Worm (Caenorhabditis elegans): ENCODE results near the gene gst-23.

The gst-23 gene

DNA sequence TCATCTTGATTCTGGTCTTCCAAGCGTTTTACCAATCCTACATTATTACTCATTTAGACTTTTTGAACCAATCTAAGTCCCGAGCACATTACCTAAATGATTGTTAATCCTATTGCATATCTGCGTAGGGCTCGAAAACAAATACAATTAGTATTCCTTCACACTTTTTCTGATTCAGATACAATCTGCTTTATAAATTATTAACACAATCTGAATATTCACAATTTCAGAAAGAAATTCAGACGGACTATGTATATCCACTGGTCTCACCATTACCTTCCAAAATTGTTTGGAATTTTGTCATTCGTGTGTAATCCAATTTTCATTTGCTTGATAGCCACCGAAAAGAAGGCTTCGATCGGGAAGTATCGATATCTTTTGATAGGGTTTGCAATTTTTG lies 1.9 kb upstream of the gst-23 start, which contains the start of gene srj-11:
Gene srj-11 (plus strand): TSS at position 250 of the 400 bp plus-strand sequence.
- TF ChIP-seq C34F6.9 (tag; optimal IDR thresholded peaks at IDR 0.05) = no peak
- no peak for TF ChIP-seq alr-1 (tag; optimal IDR thresholded peaks at IDR 0.05)
- no peak for TF ChIP-seq sem-4 (tag; optimal IDR thresholded peaks at IDR 0.05)
- TF ChIP-seq nhr-11 (tag; optimal IDR thresholded peaks at IDR 0.05) = no peak
- TF ChIP-seq lsy-2 (tag; optimal IDR thresholded peaks at IDR 0.05) = no peak
- TF ChIP-seq elt-1 (tag; optimal IDR thresholded peaks at IDR 0.05) = no peak

ce11 chrV:3244703-3245102 lies 1.6 kb downstream of the gst-23 start, which contains the start of gene srj-7:
Gene srj-7, plus strand, starts transcription at chrV:3245003.
- TF ChIP-seq ztf-11 (tag; optimal IDR thresholded peaks at IDR 0.05) = no peak
- TF ChIP-seq F13H6.1 (tag; optimal IDR thresholded peaks at IDR 0.05) = no peak
- no peak for TF ChIP-seq nhr-10 (tag; optimal IDR thresholded peaks at IDR 0.05)
- TF ChIP-seq sma-3 (GFP tag; optimal IDR thresholded peaks at IDR 0.05) = no peak
- TF ChIP-seq nhr-12 (tag; optimal IDR thresholded peaks at IDR 0.05) = no peak
- TF ChIP-seq zag-1 (tag; optimal IDR thresholded peaks at IDR 0.05) = no peak
- no peak for TF ChIP-seq fos-1 (tag; optimal IDR thresholded peaks at IDR 0.05)
- no peak for TF ChIP-seq nhr-6 (tag; optimal IDR thresholded peaks at IDR 0.05)
- TF ChIP-seq sma-9 (GFP tag; optimal IDR thresholded peaks at IDR 0.05) = no peak
- TF ChIP-seq sma-9 (tag; optimal IDR thresholded peaks at IDR 0.05) = no peak
- no peak for TF ChIP-seq R02D3.7 (tag; optimal IDR thresholded peaks at IDR 0.05)
- no peak for TF ChIP-seq snpc-4 (tag; optimal IDR thresholded peaks at IDR 0.05)
- TF ChIP-seq lin-39 (tag; optimal IDR thresholded peaks at IDR 0.05) = no peak
- TF ChIP-seq ZK546.5 (tag; optimal IDR thresholded peaks at IDR 0.05) = no peak

DNA sequence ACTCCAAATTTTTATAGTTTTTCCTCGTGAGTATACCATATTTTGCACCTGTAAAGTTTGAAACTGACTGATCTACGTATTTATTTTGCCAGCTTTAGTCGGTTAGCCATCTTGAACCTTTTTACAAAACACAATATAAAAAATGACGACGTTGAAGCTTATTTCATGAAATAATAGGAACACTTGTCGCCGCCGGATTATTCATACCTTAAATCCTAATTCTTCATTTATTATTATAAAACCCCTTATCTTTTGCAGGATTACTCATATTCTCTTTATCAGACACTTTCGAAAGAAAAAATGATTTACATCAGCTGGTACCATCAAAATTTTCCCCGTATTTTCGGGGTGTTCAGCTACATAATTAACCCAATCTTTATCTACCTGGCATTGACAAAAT lies 4.4 kb downstream of the gst-23 start, which contains the start of gene srj-8:
Gene srj-8 (plus strand): TSS at position 301 of the 400 bp plus-strand sequence.
- no peak for TF ChIP-seq fos-1 (tag; optimal IDR thresholded peaks at IDR 0.05)
- no peak for TF ChIP-seq unc-62 (GFP tag; optimal IDR thresholded peaks at IDR 0.05)
- TF ChIP-seq sem-4 (tag; optimal IDR thresholded peaks at IDR 0.05) = no peak
- no peak for TF ChIP-seq nhr-12 (tag; optimal IDR thresholded peaks at IDR 0.05)
- TF ChIP-seq ceh-82 (tag; optimal IDR thresholded peaks at IDR 0.05) = no peak
- no peak for TF ChIP-seq ztf-11 (tag; optimal IDR thresholded peaks at IDR 0.05)
- TF ChIP-seq Y55F3AM.14 (GFP tag; optimal IDR thresholded peaks at IDR 0.05) = no peak
- no peak for TF ChIP-seq mdl-1 (tag; optimal IDR thresholded peaks at IDR 0.05)
- TF ChIP-seq ztf-1 (GFP tag; conservative IDR thresholded peaks at IDR 0.05) = no peak
- TF ChIP-seq nhr-129 (tag; optimal IDR thresholded peaks at IDR 0.05) = no peak
- TF ChIP-seq C34F6.9 (tag; optimal IDR thresholded peaks at IDR 0.05) = no peak
- no peak for TF ChIP-seq unc-39 (tag; optimal IDR thresholded peaks at IDR 0.05)
- no peak for TF ChIP-seq ZK546.5 (tag; optimal IDR thresholded peaks at IDR 0.05)
- no peak for TF ChIP-seq ceh-16 (tag; optimal IDR thresholded peaks at IDR 0.05)
- no peak for TF ChIP-seq F13H6.1 (tag; optimal IDR thresholded peaks at IDR 0.05)

- TF ChIP-seq alr-1 (tag; optimal IDR thresholded peaks at IDR 0.05) (no peak), F13H6.1 (tag; optimal IDR thresholded peaks at IDR 0.05) (no peak), ztf-4 (tag; optimal IDR thresholded peaks at IDR 0.05) (no peak), mab-5 (tag; optimal IDR thresholded peaks at IDR 0.05) (no peak)
Measured at ce11 chrV:3250153-3250552, 7.1 kb downstream of the gst-23 start, which contains the start of gene T28A11.13. Gene T28A11.13, minus strand, starts transcription at chrV:3250253.

- TF ChIP-seq nhr-12 (tag; optimal IDR thresholded peaks at IDR 0.05) = no peak
- TF ChIP-seq ztf-1 (GFP tag; conservative IDR thresholded peaks at IDR 0.05) = no peak
- TF ChIP-seq ceh-82 (tag; optimal IDR thresholded peaks at IDR 0.05) = no peak
- TF ChIP-seq lin-39 (tag; optimal IDR thresholded peaks at IDR 0.05) = no peak
- no peak for TF ChIP-seq gmeb-1 (tag; optimal IDR thresholded peaks at IDR 0.05)
- no peak for TF ChIP-seq alr-1 (tag; optimal IDR thresholded peaks at IDR 0.05)
- no peak for TF ChIP-seq mab-5 (tag; optimal IDR thresholded peaks at IDR 0.05)
- TF ChIP-seq Y55F3AM.14 (GFP tag; optimal IDR thresholded peaks at IDR 0.05) = no peak
- TF ChIP-seq dmd-4 (tag; optimal IDR thresholded peaks at IDR 0.05) = no peak
- TF ChIP-seq fos-1 (tag; optimal IDR thresholded peaks at IDR 0.05) = no peak
- no peak for TF ChIP-seq ceh-16 (tag; optimal IDR thresholded peaks at IDR 0.05)
- TF ChIP-seq aly-2 (tag; optimal IDR thresholded peaks at IDR 0.05) = no peak
- TF ChIP-seq peb-1 (tag; optimal IDR thresholded peaks at IDR 0.05) = no peak
Measured at ce11 chrV:3256051-3256450, 13.0 kb downstream of the gst-23 start, which contains the start of gene srt-63. Gene srt-63, minus strand, starts transcription at chrV:3256151.
